Worm (Caenorhabditis elegans) whole organism, young adult: Measurements from ENCODE around the gene C07B5.2.

Experiments used
- madf-6 ChIP-seq: fragments of 200-800 bp; sonication (Bioruptor generic); IDR thresholded peaks from 2 replicates; pipeline ENCODE4 v1.3.6; 2022; ENCODE audit warnings: missing genetic modification reagents, missing genetic modification characterization, missing compliant biosample characterization
- xnd-1 ChIP-seq: sonication (generic microtip); optimal IDR thresholded peaks from 2 replicates; lab custom pipeline; 2016; ENCODE audit warnings: missing genotype, missing genetic modification reagents, missing genetic modification characterization, missing compliant biosample characterization

ce11 chrX:9483754-9484153, 33.3 kb downstream of the C07B5.2 start:
- TF ChIP-seq xnd-1 (tag; lab: Kevin White, UChicago) (no peak), madf-6 (GFP tag; lab: Robert Waterston, UW) (no peak)
